Fruit fly (Drosophila melanogaster): Measurements from ENCODE around the gene Ran-like.

Ran-like gene

DNA sequence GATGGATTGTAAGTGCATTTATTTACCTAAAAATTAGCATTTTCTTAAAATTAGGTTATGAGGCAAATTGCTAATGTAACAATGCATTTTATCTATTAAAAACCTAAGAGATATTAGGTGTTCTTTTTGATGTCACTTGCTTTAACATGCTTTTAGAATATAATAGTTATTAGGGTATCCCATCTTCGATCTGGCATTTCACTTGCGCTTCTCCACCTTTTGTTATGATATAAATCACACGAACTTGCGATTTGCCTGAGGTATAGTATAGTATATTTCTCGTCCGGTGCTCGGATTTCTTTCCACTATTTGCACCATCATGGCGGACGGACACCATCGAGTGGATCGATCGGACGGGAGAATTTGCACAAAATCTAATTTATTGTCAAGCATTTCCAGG is 44.9 kb upstream of the Ran-like start:
- no peak for TF ChIP-seq ss (GFP tag; optimal IDR thresholded peaks at IDR 0.05)
- no peak for TF ChIP-seq CG7368 (GFP tag; optimal IDR thresholded peaks at IDR 0.05)
- TF ChIP-seq Blimp-1 (GFP tag; optimal IDR thresholded peaks at IDR 0.05), result no peak
- TF ChIP-seq CG11902 (GFP tag; optimal IDR thresholded peaks at IDR 0.05), result no peak
- TF ChIP-seq esn (GFP tag; optimal IDR thresholded peaks at IDR 0.05), result no peak
- no peak for TF ChIP-seq Gug (GFP tag; IDR thresholded peaks at IDR 0.05)
- no peak for TF ChIP-seq Ets96B (tag; optimal IDR thresholded peaks at IDR 0.05)
- TF ChIP-seq fkh (GFP tag; optimal IDR thresholded peaks at IDR 0.05), result no peak
- TF ChIP-seq Hr38 (GFP tag; optimal IDR thresholded peaks at IDR 0.05), result no peak
- TF ChIP-seq CG8119 (GFP tag; IDR thresholded peaks at IDR 0.05), result no peak
- TF ChIP-seq Smox (GFP tag; optimal IDR thresholded peaks at IDR 0.05), result no peak
- no peak for TF ChIP-seq Ets21C (GFP tag; optimal IDR thresholded peaks at IDR 0.05)
- no peak for TF ChIP-seq CG1621 (tag; optimal IDR thresholded peaks at IDR 0.05)
- TF ChIP-seq CG32006 (GFP tag; optimal IDR thresholded peaks at IDR 0.05), result no peak

DNA sequence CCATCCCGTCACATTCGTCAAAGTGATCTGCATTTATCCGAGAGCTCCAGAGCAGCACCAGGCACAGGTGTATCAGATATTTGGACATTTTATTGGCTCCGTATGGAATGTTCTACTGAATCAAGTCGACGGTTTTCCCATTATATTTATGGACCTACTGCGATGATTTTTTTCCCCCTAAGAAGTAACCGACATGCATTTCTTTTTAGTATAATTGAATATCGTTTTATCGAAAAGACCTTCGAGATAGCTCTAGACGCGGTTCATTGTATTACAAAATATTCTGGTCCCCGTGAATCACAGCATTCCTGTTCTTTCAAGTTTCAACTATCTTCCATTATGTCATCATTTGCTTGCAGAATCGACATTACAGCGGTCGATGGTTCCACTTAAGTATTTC is 43.9 kb upstream of the Ran-like start, which contains the start of gene obst-H:
TSS of gene obst-H (minus strand) at position 101 of the 400 bp plus-strand sequence.
- TF ChIP-seq Sox14 (GFP tag; optimal IDR thresholded peaks at IDR 0.05) (no peak), CG31627 (GFP tag; optimal IDR thresholded peaks at IDR 0.05) (no peak), fkh (GFP tag; optimal IDR thresholded peaks at IDR 0.05) (no peak), CG8319 (GFP tag; optimal IDR thresholded peaks at IDR 0.05) (no peak), Met (GFP tag; optimal IDR thresholded peaks at IDR 0.05) (no peak), CG7368 (GFP tag; optimal IDR thresholded peaks at IDR 0.05) (no peak), esn (GFP tag; optimal IDR thresholded peaks at IDR 0.05) (no peak), CG6792 (GFP tag; optimal IDR thresholded peaks at IDR 0.05) (no peak)

DNA sequence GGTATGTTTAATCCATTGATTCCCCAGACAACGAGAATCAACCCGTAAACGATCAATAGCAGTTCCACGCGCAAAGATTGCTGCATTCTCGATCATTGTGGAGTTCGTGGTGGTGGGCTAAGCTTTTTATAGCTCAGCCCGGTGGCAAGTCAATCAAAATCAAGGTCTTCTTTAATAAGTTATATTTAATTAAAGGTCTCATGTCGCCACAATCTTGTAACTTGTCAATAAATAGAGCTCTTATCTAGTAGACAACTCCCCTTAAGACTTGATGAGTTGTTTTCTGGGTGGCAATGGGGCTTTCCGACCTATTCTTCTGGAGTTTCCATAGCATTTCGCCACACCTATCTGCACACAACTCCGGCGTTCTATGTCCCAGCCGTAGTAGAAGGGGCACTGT is 42.9 kb upstream of the Ran-like start, which contains the start of gene CG42728:
TSS of gene CG42728 (minus strand) at position 101 of the 400 bp plus-strand sequence.
- no peak for TF ChIP-seq Sox15 (GFP tag; optimal IDR thresholded peaks at IDR 0.05)
- TF ChIP-seq lz (GFP tag; optimal IDR thresholded peaks at IDR 0.05), result no peak
- no peak for TF ChIP-seq fd59A (GFP tag; optimal IDR thresholded peaks at IDR 0.05)
- no peak for TF ChIP-seq CG11902 (GFP tag; optimal IDR thresholded peaks at IDR 0.05)
- TF ChIP-seq ss (GFP tag; optimal IDR thresholded peaks at IDR 0.05), result no peak
- no peak for TF ChIP-seq vri (GFP tag; optimal IDR thresholded peaks at IDR 0.05)

DNA sequence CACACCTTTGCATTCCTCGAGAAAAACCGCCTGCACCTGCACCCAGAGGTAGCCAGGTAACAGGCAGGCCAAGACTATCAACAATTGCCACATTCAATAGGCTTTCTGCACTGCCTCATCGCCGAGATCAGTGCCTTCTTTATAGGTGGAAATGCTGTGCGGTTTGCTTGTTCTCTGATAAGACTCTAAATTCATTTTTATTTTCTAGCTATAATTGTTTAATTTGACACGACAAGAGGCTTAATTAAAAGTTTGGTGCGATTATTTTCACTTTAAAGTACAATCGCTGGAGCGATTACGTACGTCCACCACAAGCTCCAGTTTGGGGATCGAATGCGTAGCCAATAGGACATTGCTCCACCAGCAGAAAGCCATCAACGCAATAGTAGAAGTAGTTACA is 42.2 kb upstream of the Ran-like start, which contains the start of gene CG42729:
TSS of gene CG42729 (minus strand) at position 101 of the 400 bp plus-strand sequence.
- no peak for TF ChIP-seq Hr38 (GFP tag; optimal IDR thresholded peaks at IDR 0.05)
- TF ChIP-seq Ets21C (GFP tag; optimal IDR thresholded peaks at IDR 0.05), result no peak
- TF ChIP-seq vri (GFP tag; optimal IDR thresholded peaks at IDR 0.05), result no peak
- TF ChIP-seq Hr4 (GFP tag; optimal IDR thresholded peaks at IDR 0.05), result no peak
- TF ChIP-seq CG16779 (tag; optimal IDR thresholded peaks at IDR 0.05), result no peak
- no peak for TF ChIP-seq dsx (GFP tag; optimal IDR thresholded peaks at IDR 0.05; ENCODE audit: poor library complexity, severe bottlenecking)
- no peak for TF ChIP-seq achi (GFP tag; optimal IDR thresholded peaks at IDR 0.05)
- no peak for TF ChIP-seq dac (GFP tag; optimal IDR thresholded peaks at IDR 0.05)
- TF ChIP-seq Sox102F (GFP tag; optimal IDR thresholded peaks at IDR 0.05), result no peak
- no peak for TF ChIP-seq CG6163 (GFP tag; IDR thresholded peaks at IDR 0.05)
- TF ChIP-seq eg (GFP tag; IDR thresholded peaks at IDR 0.05), result no peak
- no peak for TF ChIP-seq ss (GFP tag; optimal IDR thresholded peaks at IDR 0.05)

DNA sequence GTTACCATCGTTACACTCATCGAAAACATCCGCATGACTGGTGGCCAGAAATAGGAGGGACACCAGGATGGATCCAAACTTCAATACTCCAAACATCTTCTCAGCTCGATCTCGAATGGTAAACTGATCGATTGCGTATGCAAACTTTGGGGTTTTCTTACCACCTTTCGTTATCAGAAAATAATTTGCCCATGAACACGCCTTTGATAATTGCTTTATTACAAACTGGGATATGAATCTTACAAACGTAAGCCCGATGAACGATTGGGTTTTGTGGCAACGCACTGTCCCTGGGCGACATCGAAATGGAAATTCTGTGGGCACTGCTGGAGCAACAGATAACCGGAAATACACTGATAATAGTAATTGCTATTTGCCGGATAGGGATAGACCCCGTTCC is 41.5 kb upstream of the Ran-like start, which contains the start of gene CG33985:
TSS of gene CG33985 (minus strand) at position 101 of the 400 bp plus-strand sequence.
- TF ChIP-seq net (GFP tag; optimal IDR thresholded peaks at IDR 0.05), result no peak
- no peak for TF ChIP-seq Sox102F (GFP tag; optimal IDR thresholded peaks at IDR 0.05)
- TF ChIP-seq Met (GFP tag; optimal IDR thresholded peaks at IDR 0.05), result no peak
- TF ChIP-seq esn (GFP tag; optimal IDR thresholded peaks at IDR 0.05), result no peak
- TF ChIP-seq dsx (GFP tag; optimal IDR thresholded peaks at IDR 0.05; ENCODE audit: poor library complexity, severe bottlenecking), result no peak
- TF ChIP-seq pdm3 (GFP tag; optimal IDR thresholded peaks at IDR 0.05), result no peak
- TF ChIP-seq CG8119 (GFP tag; IDR thresholded peaks at IDR 0.05), result no peak
- TF ChIP-seq CG4318 (GFP tag; optimal IDR thresholded peaks at IDR 0.05), result no peak
